Fruit fly (Drosophila melanogaster) whole organism: Measurements from ENCODE around the gene CG18581.

Experiments used
- CG8478 ChIP-seq: fragments of >200 bp; optimal IDR thresholded peaks from 2 replicates; lab custom pipeline; 2018; ENCODE audit warnings: inconsistent platforms
- Dll ChIP-seq: fragments of >200 bp; optimal IDR thresholded peaks from 2 replicates; lab custom pipeline; 2017
- psq ChIP-seq: fragments of >200 bp; optimal IDR thresholded peaks from 2 replicates; lab custom pipeline; 2017
- usp ChIP-seq: fragments of >200 bp; optimal IDR thresholded peaks from 2 replicates; lab custom pipeline; 2017; ENCODE audit warnings: missing biosample characterization, missing genetic modification characterization, mixed read lengths

DNA sequence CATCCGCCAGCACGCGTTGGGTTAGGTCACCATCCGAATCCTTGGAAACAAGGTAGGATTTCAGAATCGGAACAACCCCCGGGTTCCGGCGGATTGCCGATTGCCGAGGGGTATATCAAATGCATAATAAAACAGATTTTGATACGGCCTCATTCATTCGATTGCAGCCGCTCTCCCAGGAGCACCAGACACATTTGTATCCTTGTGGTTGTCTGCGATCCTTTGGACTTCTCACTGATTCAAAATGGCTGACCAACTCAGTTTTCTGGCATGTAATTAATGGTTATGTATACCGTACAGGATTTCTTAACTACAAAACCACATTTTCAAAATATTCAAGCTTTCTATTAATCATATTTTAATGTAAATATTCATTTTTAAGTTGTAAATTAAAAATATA lies 2.4 kb downstream of the CG18581 start:
- no peak for TF ChIP-seq Dll
- TF ChIP-seq psq (lab: Kevin White, UChicago): no peak
- no peak for TF ChIP-seq CG8478 (lab: Kevin White, UChicago)
- TF ChIP-seq usp (GFP tag; lab: Kevin White, UChicago): no peak
